Worm (Caenorhabditis elegans) whole organism, L4 larva: ENCODE measurements around the gene C08F8.9.

Experiments
- F44E2.7 ChIP-seq: fragments of 200-800 bp; sonication (Bioruptor generic); IDR thresholded peaks from 2 replicates; pipeline ENCODE4 v2.1.2; 2022; ENCODE audit warnings: missing genetic modification characterization, missing compliant biosample characterization
- T26A8.4 ChIP-seq: fragments of 200-800 bp; sonication (Bioruptor generic); IDR thresholded peaks from 2 replicates; pipeline ENCODE4 v1.3.6; 2022; ENCODE audit warnings: missing genetic modification characterization, missing compliant biosample characterization
- Y105C5A.15 ChIP-seq: fragments of 200-800 bp; sonication (Bioruptor generic); IDR thresholded peaks from 2 replicates; pipeline ENCODE4 v1.3.6; 2022; ENCODE audit warnings: missing genetic modification characterization, missing compliant biosample characterization
- Y75B8A.6 ChIP-seq: fragments of 200-800 bp; sonication (Bioruptor generic); IDR thresholded peaks from 2 replicates; pipeline ENCODE4 v1.3.6; 2022; ENCODE audit warnings: missing genetic modification reagents, missing genetic modification characterization, missing compliant biosample characterization
- ZK546.5 ChIP-seq, 2 experiments: sonication (generic microtip); optimal IDR thresholded peaks; 2 replicates each; lab custom pipeline; 2017; ENCODE audit warnings: missing biosample characterization in 2 of 2, missing genetic modification characterization in 2 of 2
- aly-2 ChIP-seq: sonication (generic microtip); optimal IDR thresholded peaks from 2 replicates; lab custom pipeline; 2018; ENCODE audit warnings: missing biosample characterization, missing genetic modification characterization
- ctbp-1 ChIP-seq: fragments of 200-800 bp; sonication (Bioruptor generic); IDR thresholded peaks from 2 replicates; pipeline ENCODE4 v1.3.6; 2022; ENCODE audit warnings: missing genetic modification reagents, missing genetic modification characterization, missing compliant biosample characterization
- daf-16 ChIP-seq, 3 experiments: sonication (generic microtip); optimal IDR thresholded peaks; 2 replicates each; lab custom pipeline; 2016 to 2017; ENCODE audit warnings: missing genetic modification characterization in 3 of 3, missing genetic modification reagents in 3 of 3, mild to moderate bottlenecking in 2 of 3, missing compliant biosample characterization in 2 of 3, missing biosample characterization in 1 of 3, moderate library complexity in 1 of 3
- daf-8 ChIP-seq: fragments of 200-800 bp; sonication (Bioruptor generic); IDR thresholded peaks from 2 replicates; pipeline ENCODE4 v1.3.6; 2022; ENCODE audit warnings: missing genetic modification characterization, missing compliant biosample characterization
- dmd-6 ChIP-seq: fragments of 200-800 bp; sonication (Bioruptor generic); IDR thresholded peaks from 2 replicates; pipeline ENCODE4 v1.3.6; 2022; ENCODE audit warnings: missing genetic modification reagents, missing genetic modification characterization, missing compliant biosample characterization
- dpl-1 ChIP-seq: fragments of 150-350 bp; optimal IDR thresholded peaks from 2 replicates; lab custom pipeline; 2014; ENCODE audit warnings: missing biosample characterization, missing genetic modification reagents, missing genetic modification characterization
- dve-1 ChIP-seq: sonication (generic microtip); optimal IDR thresholded peaks from 2 replicates; lab custom pipeline; 2017; ENCODE audit warnings: antibody characterized with exemption, mild to moderate bottlenecking, missing genetic modification characterization, missing compliant biosample characterization; ENCODE audit not compliant: insufficient read depth
- lsy-2 ChIP-seq, 2 experiments: fragments of 150-350 bp in 1 of 2; sonication (generic microtip) in 1 of 2; optimal IDR thresholded peaks; 2 replicates each; lab custom pipeline; 2014 to 2017; ENCODE audit warnings: missing biosample characterization in 2 of 2, missing genetic modification characterization in 2 of 2
- mep-1 ChIP-seq: fragments of 150-350 bp; sonication (generic microtip); optimal IDR thresholded peaks from 3 replicates; lab custom pipeline; 2014; ENCODE audit warnings: missing biosample characterization, missing genetic modification characterization
- nhr-237 ChIP-seq: sonication (generic microtip); optimal IDR thresholded peaks from 2 replicates; lab custom pipeline; 2017; ENCODE audit warnings: missing biosample characterization, missing genetic modification characterization
- nhr-28 ChIP-seq: fragments of 150-350 bp; optimal IDR thresholded peaks from 2 replicates; lab custom pipeline; 2014; ENCODE audit warnings: missing biosample characterization, missing genetic modification characterization
- nhr-6 ChIP-seq: fragments of 150-350 bp; optimal IDR thresholded peaks from 2 replicates; lab custom pipeline; 2014; ENCODE audit warnings: missing biosample characterization, missing genetic modification characterization
- nhr-77 ChIP-seq: fragments of 150-350 bp; optimal IDR thresholded peaks from 2 replicates; lab custom pipeline; 2014; ENCODE audit warnings: missing biosample characterization, missing genetic modification characterization
- set-16 ChIP-seq: fragments of 200-800 bp; sonication (Bioruptor generic); IDR thresholded peaks from 2 replicates; pipeline ENCODE4 v1.3.6; 2022; ENCODE audit warnings: missing genetic modification reagents, missing genetic modification characterization, missing compliant biosample characterization
- snpc-1.2 ChIP-seq: fragments of 200-800 bp; sonication (Bioruptor generic); IDR thresholded peaks from 2 replicates; pipeline ENCODE4 v1.3.6; 2022; ENCODE audit warnings: missing genetic modification reagents, missing genetic modification characterization, missing compliant biosample characterization
- snpc-4 ChIP-seq: fragments of 150-350 bp; optimal IDR thresholded peaks from 2 replicates; lab custom pipeline; 2014; ENCODE audit warnings: missing biosample characterization, missing genetic modification characterization

The C08F8.9 gene

ce11 chrIV:11142314-11143227 lies 35.8 kb downstream of the C08F8.9 start, which contains the start of gene skih-2 (continued):
- TF ChIP-seq snpc-1.2 (GFP tag; lab: Robert Waterston, UW) (peak; percentile 21; the same call in 1 of the 2 replicates), dpl-1 (GFP tag; lab: Kevin White, UChicago) (peak; percentile 93), nhr-77 (tag; lab: Kevin White, UChicago) (peak; percentile 7), nhr-6 (tag; lab: Kevin White, UChicago) (peak; percentile 15), ZK546.5 (tag; optimal IDR thresholded peaks at IDR 0.05; lab: Kevin White, UChicago) (peak in 1 of 2 experiments; percentile 9)

- TF ChIP-seq aly-2 (tag; lab: Kevin White, UChicago) (no peak), ctbp-1 (GFP tag; lab: Robert Waterston, UW) (peak; percentile 10; the same call in 1 of the 2 replicates)
Measured at ce11 chrIV:11131268-11131667, 47.1 kb downstream of the C08F8.9 start, which contains the start of gene ard-1. Gene ard-1, plus strand, starts transcription at chrIV:11131279.

ce11 chrIV:11130774-11131173 lies 47.6 kb downstream of the C08F8.9 start:
- TF ChIP-seq dmd-6 = no peak; the same call in 1 of the 2 replicates
- no peak for TF ChIP-seq aly-2 (tag; lab: Kevin White, UChicago)
- no peak for TF ChIP-seq set-16
- TF ChIP-seq daf-16 (GFP tag; optimal IDR thresholded peaks at IDR 0.05; lab: Kevin White, UChicago) = no peak
- peak; percentile 83 for TF ChIP-seq daf-16 (tag; optimal IDR thresholded peaks at IDR 0.05; lab: Kevin White, UChicago)
- TF ChIP-seq dve-1 (tag; lab: Kevin White, UChicago) = peak; percentile 69
- no peak for TF ChIP-seq snpc-1.2 (GFP tag; lab: Robert Waterston, UW)
- TF ChIP-seq nhr-28 (tag; lab: Kevin White, UChicago) = peak; percentile 20
- no peak for TF ChIP-seq nhr-237 (tag; lab: Kevin White, UChicago)
- peak in 1 of 2 experiments; percentile 12 for TF ChIP-seq lsy-2 (tag; optimal IDR thresholded peaks at IDR 0.05; lab: Kevin White, UChicago)
- TF ChIP-seq nhr-77 (tag; lab: Kevin White, UChicago) = peak; percentile 32
- TF ChIP-seq mep-1 (tag; lab: Kevin White, UChicago) = peak; percentile 47
- no peak for TF ChIP-seq Y105C5A.15
- no peak for TF ChIP-seq T26A8.4 (GFP tag; lab: Robert Waterston, UW)
- TF ChIP-seq daf-8 (GFP tag; lab: Robert Waterston, UW) = no peak
- TF ChIP-seq snpc-4 (tag; lab: Kevin White, UChicago) = no peak
- no peak for TF ChIP-seq F44E2.7 (GFP tag; lab: Robert Waterston, UW)
- no peak for TF ChIP-seq Y75B8A.6 (GFP tag; lab: Robert Waterston, UW)
